Worm (Caenorhabditis elegans) whole organism, young adult: ENCODE measurements around the gene F21D9.3.

Source experiments
- D2030.7 ChIP-seq: fragments of 200-800 bp; sonication (Bioruptor generic); IDR thresholded peaks from 2 replicates; pipeline ENCODE4 v1.3.6; 2022; ENCODE audit warnings: missing genetic modification reagents, missing genetic modification characterization, missing compliant biosample characterization
- F49E8.2 ChIP-seq: sonication (generic microtip); optimal IDR thresholded peaks from 3 replicates; lab custom pipeline; 2017; ENCODE audit warnings: missing genetic modification characterization, mild to moderate bottlenecking, missing compliant biosample characterization, antibody characterized with exemption, moderate library complexity; ENCODE audit not compliant: insufficient read depth
- F52B5.7 ChIP-seq: sonication (generic microtip); optimal IDR thresholded peaks from 2 replicates; lab custom pipeline; 2016; ENCODE audit warnings: mild to moderate bottlenecking, missing genetic modification characterization, missing compliant biosample characterization
- F57C9.4 ChIP-seq: sonication (generic microtip); optimal IDR thresholded peaks from 2 replicates; lab custom pipeline; 2017; ENCODE audit warnings: mild to moderate bottlenecking, missing genetic modification characterization, missing compliant biosample characterization
- K11D2.4 ChIP-seq: fragments of 200-800 bp; sonication (Bioruptor generic); IDR thresholded peaks from 2 replicates; pipeline ENCODE4 v1.3.6; 2022; ENCODE audit warnings: missing genetic modification reagents, missing genetic modification characterization, missing compliant biosample characterization
- K12H6.12 ChIP-seq: fragments of 200-800 bp; sonication (Bioruptor generic); optimal IDR thresholded peaks from 2 replicates; lab custom pipeline; 2018; ENCODE audit warnings: mild to moderate bottlenecking, missing genetic modification characterization, missing compliant biosample characterization
- Y53G8AR.9 ChIP-seq: fragments of 200-800 bp; sonication (Bioruptor generic); conservative IDR thresholded peaks from 2 replicates; pipeline ENCODE4 v1.3.6; 2022; ENCODE audit warnings: missing genetic modification reagents, missing genetic modification characterization, missing compliant biosample characterization
- Y56A3A.18 ChIP-seq: fragments of 200-800 bp; sonication (Bioruptor generic); IDR thresholded peaks from 2 replicates; pipeline ENCODE4 v1.3.6; 2022; ENCODE audit warnings: missing genetic modification reagents, missing genetic modification characterization, missing compliant biosample characterization
- Y67H2A.10 ChIP-seq: fragments of 200-800 bp; sonication (Bioruptor generic); conservative IDR thresholded peaks from 2 replicates; pipeline ENCODE4 v1.3.6; 2022; ENCODE audit warnings: missing genetic modification reagents, missing genetic modification characterization, missing compliant biosample characterization
- Y79H2A.3 ChIP-seq: fragments of 200-800 bp; sonication (Bioruptor generic); conservative IDR thresholded peaks from 2 replicates; pipeline ENCODE4 v1.3.6; 2022; ENCODE audit warnings: missing genetic modification reagents, missing genetic modification characterization, missing compliant biosample characterization
- Y95B8A.8 ChIP-seq: fragments of 200-800 bp; sonication (Bioruptor generic); IDR thresholded peaks from 2 replicates; pipeline ENCODE4 v1.3.6; 2022; ENCODE audit warnings: missing genetic modification reagents, missing genetic modification characterization, missing compliant biosample characterization
- ZK185.1 ChIP-seq: sonication (generic microtip); optimal IDR thresholded peaks from 2 replicates; lab custom pipeline; 2016; ENCODE audit warnings: mild to moderate bottlenecking, missing genetic modification characterization, missing compliant biosample characterization; ENCODE audit not compliant: poor library complexity, severe bottlenecking
- ama-1 ChIP-seq, 3 experiments: fragments of 150-350 bp in 1 of 3; sonication (generic microtip) in 2 of 3; optimal IDR thresholded peaks; 2 replicates each; lab custom pipeline; 2014 to 2018; ENCODE audit warnings: missing biosample characterization in 2 of 3, missing genetic modification characterization in 2 of 3, missing genetic modification reagents in 2 of 3
- attf-3 ChIP-seq: fragments of 200-800 bp; sonication (Bioruptor generic); conservative IDR thresholded peaks from 2 replicates; pipeline ENCODE4 v1.3.6; 2022; ENCODE audit warnings: missing genetic modification reagents, missing genetic modification characterization, missing compliant biosample characterization
- attf-5 ChIP-seq: fragments of 200-800 bp; sonication (Bioruptor generic); optimal IDR thresholded peaks from 2 replicates; lab custom pipeline; 2018; ENCODE audit warnings: mild to moderate bottlenecking, missing genetic modification characterization, missing compliant biosample characterization
- bed-2 ChIP-seq: fragments of 200-800 bp; sonication (Bioruptor generic); IDR thresholded peaks from 2 replicates; pipeline ENCODE4 v1.3.6; 2022; ENCODE audit warnings: missing genetic modification reagents, missing genetic modification characterization, missing compliant biosample characterization
- ceh-100 ChIP-seq: fragments of 200-800 bp; sonication (Bioruptor generic); IDR thresholded peaks from 2 replicates; pipeline ENCODE4 v1.3.6; 2022; ENCODE audit warnings: missing genetic modification reagents, missing genetic modification characterization, missing compliant biosample characterization
- egl-18 ChIP-seq: fragments of 200-800 bp; sonication (Bioruptor generic); IDR thresholded peaks from 2 replicates; pipeline ENCODE4 v1.3.6; 2022; ENCODE audit warnings: missing genetic modification reagents, missing genetic modification characterization, missing compliant biosample characterization
- hlh-26 ChIP-seq: fragments of 200-800 bp; sonication (Bioruptor generic); conservative IDR thresholded peaks from 2 replicates; pipeline ENCODE4 v1.3.6; 2022; ENCODE audit warnings: missing genetic modification reagents, missing genetic modification characterization, missing compliant biosample characterization
- lin-54 ChIP-seq: fragments of 200-800 bp; sonication (Bioruptor generic); optimal IDR thresholded peaks from 2 replicates; lab custom pipeline; 2018; ENCODE audit warnings: mild to moderate bottlenecking, missing genetic modification characterization, missing compliant biosample characterization
- mel-28 ChIP-seq: sonication (generic microtip); optimal IDR thresholded peaks from 2 replicates; lab custom pipeline; 2016; ENCODE audit warnings: borderline replicate concordance, mild to moderate bottlenecking, missing genetic modification characterization, missing compliant biosample characterization
- nfyb-1 ChIP-seq: fragments of 200-800 bp; sonication (Bioruptor generic); IDR thresholded peaks from 2 replicates; pipeline ENCODE4 v1.3.6; 2022; ENCODE audit warnings: missing genetic modification reagents, missing genetic modification characterization, missing compliant biosample characterization
- nhr-27 ChIP-seq: fragments of 200-800 bp; sonication (Bioruptor generic); optimal IDR thresholded peaks from 2 replicates; lab custom pipeline; 2018; ENCODE audit warnings: mild to moderate bottlenecking, missing genetic modification characterization, moderate library complexity, missing compliant biosample characterization
- pha-4 ChIP-seq: fragments of 150-350 bp; sonication (generic microtip); optimal IDR thresholded peaks from 2 replicates; lab custom pipeline; 2014; ENCODE audit warnings: missing biosample characterization, missing genetic modification reagents, missing genetic modification characterization
- sdz-38 ChIP-seq: sonication (generic microtip); optimal IDR thresholded peaks from 2 replicates; lab custom pipeline; 2016; ENCODE audit warnings: missing genotype, missing genetic modification characterization, missing compliant biosample characterization
- snpc-1.3 ChIP-seq: sonication (generic microtip); optimal IDR thresholded peaks from 2 replicates; lab custom pipeline; 2017; ENCODE audit warnings: missing genetic modification characterization, mild to moderate bottlenecking, missing compliant biosample characterization, antibody characterized with exemption, moderate library complexity, missing genotype, missing genetic modification reagents; ENCODE audit not compliant: insufficient read depth
- snpc-4 ChIP-seq, 5 experiments: fragments of 150-350 bp in 1 of 5; sonication (generic microtip) in 4 of 5; optimal IDR thresholded peaks; 2 replicates each; lab custom pipeline; 2014 to 2018; ENCODE audit warnings: missing genetic modification characterization in 5 of 5, missing biosample characterization in 3 of 5, antibody characterized with exemption in 2 of 5, mild to moderate bottlenecking in 2 of 5, missing compliant biosample characterization in 2 of 5, missing genotype in 2 of 5, moderate library complexity in 2 of 5, missing genetic modification reagents in 1 of 5
- tbx-9 ChIP-seq: sonication (generic microtip); optimal IDR thresholded peaks from 2 replicates; lab custom pipeline; 2016; ENCODE audit warnings: borderline replicate concordance, missing genetic modification characterization, inconsistent platforms, missing compliant biosample characterization
- tlf-1 ChIP-seq: fragments of 200-800 bp; sonication (Bioruptor generic); optimal IDR thresholded peaks from 2 replicates; lab custom pipeline; 2018; ENCODE audit warnings: mild to moderate bottlenecking, missing genetic modification characterization, missing compliant biosample characterization
- unc-62 ChIP-seq: fragments of 150-350 bp; optimal IDR thresholded peaks from 2 replicates; lab custom pipeline; 2014; ENCODE audit warnings: missing biosample characterization, missing genetic modification reagents, missing genetic modification characterization
- zfh-2 ChIP-seq: fragments of 200-800 bp; sonication (Bioruptor generic); conservative IDR thresholded peaks from 2 replicates; pipeline ENCODE4 v1.3.6; 2022; ENCODE audit warnings: missing genetic modification reagents, missing genetic modification characterization, missing compliant biosample characterization
- zim-3 ChIP-seq: sonication (generic microtip); optimal IDR thresholded peaks from 2 replicates; lab custom pipeline; 2017; ENCODE audit warnings: mild to moderate bottlenecking, missing genetic modification characterization, moderate library complexity, missing compliant biosample characterization
- ztf-26 ChIP-seq: sonication (generic microtip); optimal IDR thresholded peaks from 2 replicates; lab custom pipeline; 2017; ENCODE audit warnings: missing genetic modification characterization, missing compliant biosample characterization

The F21D9.3 gene

ce11 chrV:19253520-19253919, 4.0 kb downstream of the F21D9.3 start, which contains the start of gene F21D9.4:
Gene F21D9.4 (plus strand): TSS chrV:19253820.
- TF ChIP-seq snpc-4 (GFP tag; optimal IDR thresholded peaks at IDR 0.05; lab: Kevin White, UChicago), result no peak
- TF ChIP-seq snpc-4 (tag; optimal IDR thresholded peaks at IDR 0.05; lab: Kevin White, UChicago), result no peak
- no peak for TF ChIP-seq Y56A3A.18 (GFP tag; lab: Robert Waterston, UW)
- no peak for TF ChIP-seq zfh-2 (GFP tag; lab: Robert Waterston, UW)
- TF ChIP-seq ceh-100 (GFP tag; lab: Robert Waterston, UW), result no peak
- no peak for TF ChIP-seq bed-2
- no peak for TF ChIP-seq D2030.7
- TF ChIP-seq egl-18 (GFP tag; lab: Robert Waterston, UW), result no peak
- TF ChIP-seq Y53G8AR.9 (GFP tag; lab: Robert Waterston, UW), result no peak
- TF ChIP-seq Y79H2A.3 (GFP tag; lab: Robert Waterston, UW), result no peak
- no peak for TF ChIP-seq F57C9.4 (tag; lab: Kevin White, UChicago)
- TF ChIP-seq nhr-27, result no peak
- no peak for TF ChIP-seq Y67H2A.10
- no peak for TF ChIP-seq sdz-38 (tag; lab: Kevin White, UChicago)
- no peak for TF ChIP-seq attf-5 (GFP tag; lab: Kevin White, UChicago)
- no peak for TF ChIP-seq ztf-26 (tag; lab: Kevin White, UChicago)
- TF ChIP-seq attf-3 (GFP tag; lab: Robert Waterston, UW), result no peak
- TF ChIP-seq hlh-26 (GFP tag; lab: Robert Waterston, UW), result no peak
- no peak for TF ChIP-seq lin-54 (GFP tag; lab: Kevin White, UChicago)

- TF ChIP-seq ama-1 (optimal IDR thresholded peaks at IDR 0.05; lab: Kevin White, UChicago) (no peak), ama-1 (GFP tag; optimal IDR thresholded peaks at IDR 0.05; lab: Kevin White, UChicago) (no peak), Y95B8A.8 (GFP tag; lab: Robert Waterston, UW) (no peak), bed-2 (no peak), F49E8.2 (no peak), nfyb-1 (GFP tag; lab: Robert Waterston, UW) (no peak), unc-62 (GFP tag; lab: Kevin White, UChicago) (no peak), F52B5.7 (tag; lab: Kevin White, UChicago) (no peak), mel-28 (no peak)
- TF ChIP-seq, all 124 proteins: peak for 0
Observed at ce11 chrV:19251844-19252243, 5.7 kb downstream of the F21D9.3 start, which contains the start of gene F21D9.11. Gene F21D9.11 (plus strand): TSS chrV:19252144.

ce11 chrV:19250983-19251382, 6.6 kb downstream of the F21D9.3 start, which contains the start of gene str-81:
Gene str-81 (minus strand): TSS chrV:19251083.
- TF ChIP-seq snpc-1.3, result no peak
- no peak for TF ChIP-seq K12H6.12 (tag; lab: Kevin White, UChicago)

ce11 chrV:19240129-19240528, 17.4 kb downstream of the F21D9.3 start, which contains the start of the genes fbxb-115 and fbxb-1:
Gene fbxb-115 (minus strand): TSS chrV:19240229.
Gene fbxb-1 (plus strand): TSS chrV:19240354.
- TF ChIP-seq ZK185.1 (tag; lab: Kevin White, UChicago), result no peak
- no peak for TF ChIP-seq tlf-1 (GFP tag; lab: Kevin White, UChicago)
- no peak for TF ChIP-seq tbx-9
- no peak for TF ChIP-seq attf-3 (GFP tag; lab: Robert Waterston, UW)
- TF ChIP-seq zim-3 (tag; lab: Kevin White, UChicago), result no peak
- TF ChIP-seq ama-1 (optimal IDR thresholded peaks at IDR 0.05; lab: Kevin White, UChicago), result no peak
- TF ChIP-seq ama-1 (GFP tag; optimal IDR thresholded peaks at IDR 0.05; lab: Kevin White, UChicago), result no peak
- TF ChIP-seq K11D2.4 (GFP tag; lab: Robert Waterston, UW), result no peak
- TF ChIP-seq pha-4 (tag; lab: Kevin White, UChicago), result no peak
